Worm (Caenorhabditis elegans) whole organism, early embryonic: ENCODE results near the gene ges-1.

Experiments
- F13C5.2 ChIP-seq: sonication (generic microtip); optimal IDR thresholded peaks from 2 replicates; lab custom pipeline; 2017; ENCODE audit warnings: mild to moderate bottlenecking, missing genetic modification characterization, inconsistent platforms, missing compliant biosample characterization
- aly-1 ChIP-seq: sonication (generic microtip); optimal IDR thresholded peaks from 2 replicates; lab custom pipeline; 2016; ENCODE audit warnings: missing genetic modification characterization, missing compliant biosample characterization
- ama-1 ChIP-seq: fragments of 150-350 bp; optimal IDR thresholded peaks from 2 replicates; lab custom pipeline; 2014
- ceh-13 ChIP-seq: fragments of 200-800 bp; sonication (Bioruptor generic); optimal IDR thresholded peaks from 2 replicates; lab custom pipeline; 2018; ENCODE audit warnings: mild to moderate bottlenecking, missing genetic modification characterization, missing compliant biosample characterization
- ets-7 ChIP-seq: sonication (generic microtip); optimal IDR thresholded peaks from 2 replicates; lab custom pipeline; 2016; ENCODE audit warnings: missing genotype, missing genetic modification characterization, missing compliant biosample characterization
- hmg-4 ChIP-seq: fragments of 200-800 bp; sonication (Bioruptor generic); optimal IDR thresholded peaks from 2 replicates; lab custom pipeline; 2018; ENCODE audit warnings: mild to moderate bottlenecking, missing genetic modification characterization, missing compliant biosample characterization

DNA sequence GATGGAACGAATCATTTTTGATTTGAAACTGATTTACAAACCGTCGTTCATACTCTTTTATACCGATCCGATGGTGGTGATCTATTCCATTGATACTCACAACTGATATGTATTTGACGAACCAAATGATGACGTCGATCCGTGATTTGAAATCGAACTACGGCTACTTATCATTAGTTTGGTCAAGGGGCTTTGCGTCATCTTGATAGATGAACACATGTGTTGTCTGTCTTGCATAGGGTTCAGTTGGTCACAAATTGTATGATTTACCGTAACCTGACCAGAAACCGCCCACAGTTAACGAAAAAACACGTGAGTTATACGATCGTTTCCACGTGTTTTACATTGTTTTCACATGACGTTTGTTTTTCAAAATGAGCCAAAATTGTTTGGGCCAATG is 18.2 kb upstream of the ges-1 start, which contains the start of gene cnc-2:
- TF ChIP-seq aly-1 (tag; lab: Kevin White, UChicago), result no peak
- no peak for TF ChIP-seq ama-1 (lab: Kevin White, UChicago)
- TF ChIP-seq ets-7 (tag; lab: Kevin White, UChicago), result no peak
- TF ChIP-seq hmg-4 (GFP tag; lab: Kevin White, UChicago), result no peak
- TF ChIP-seq ceh-13 (GFP tag; lab: Kevin White, UChicago), result no peak
- no peak for TF ChIP-seq F13C5.2 (tag; lab: Kevin White, UChicago)
